Fruit fly (Drosophila melanogaster) whole organism, embryonic: ENCODE results near the gene CG7550.

Experiments
- ATbp ChIP-seq: fragments of 200-800 bp; sonication (Bioruptor generic); optimal IDR thresholded peaks from 2 replicates; lab custom pipeline; 2017; ENCODE audit warnings: missing biosample characterization, mild to moderate bottlenecking, missing genetic modification characterization, missing genetic modification reagents
- Awh ChIP-seq: fragments of 200-800 bp; sonication (Bioruptor generic); IDR thresholded peaks from 2 replicates; pipeline ENCODE4, ENCODE4 v1.3.6; 2022; ENCODE audit warnings: missing biosample characterization, missing genetic modification characterization
- Bdp1 ChIP-seq: fragments of 200-800 bp; sonication (Bioruptor generic); optimal IDR thresholded peaks from 3 replicates; lab custom pipeline; 2016; ENCODE audit warnings: missing biosample characterization, missing genetic modification characterization
- CG11247 ChIP-seq: fragments of 200-800 bp; sonication (Bioruptor generic); IDR thresholded peaks from 2 replicates; pipeline ENCODE4 v1.3.6; 2022; ENCODE audit warnings: missing biosample characterization, missing genetic modification characterization
- CG11560 ChIP-seq: fragments of 200-800 bp; sonication (Bioruptor generic); IDR thresholded peaks from 3 replicates; pipeline ENCODE4 v1.3.6; 2022; ENCODE audit warnings: missing biosample characterization, missing genetic modification characterization
- CG1233 ChIP-seq: fragments of 200-800 bp; sonication (Bioruptor generic); optimal IDR thresholded peaks from 4 replicates; lab custom pipeline; 2018; ENCODE audit warnings: missing biosample characterization, mild to moderate bottlenecking, missing genetic modification characterization
- CG13775 ChIP-seq: fragments of 200-800 bp; sonication (Bioruptor generic); optimal IDR thresholded peaks from 3 replicates; lab custom pipeline; 2017; ENCODE audit warnings: missing biosample characterization, mild to moderate bottlenecking, missing genetic modification characterization
- CG14965 ChIP-seq: fragments of 200-800 bp; sonication (Bioruptor generic); optimal IDR thresholded peaks from 2 replicates; lab custom pipeline; 2016; ENCODE audit warnings: missing biosample characterization, missing genetic modification characterization, borderline replicate concordance
- CG15514 ChIP-seq: fragments of 200-800 bp; sonication (Bioruptor generic); optimal IDR thresholded peaks from 3 replicates; lab custom pipeline; 2017; ENCODE audit warnings: missing biosample characterization, missing genetic modification characterization, mild to moderate bottlenecking, moderate library complexity, missing genetic modification reagents
- CG17612 ChIP-seq: fragments of 200-800 bp; sonication (Bioruptor generic); IDR thresholded peaks from 2 replicates; pipeline ENCODE4 v1.3.6; 2022; ENCODE audit warnings: missing biosample characterization, missing genetic modification characterization
- CG32532 ChIP-seq: fragments of 200-800 bp; sonication (Bioruptor generic); IDR thresholded peaks from 2 replicates; pipeline ENCODE4 v1.3.6; 2022; ENCODE audit warnings: missing biosample characterization, missing genetic modification characterization
- CG32772 ChIP-seq: fragments of 200-800 bp; sonication (Bioruptor generic); IDR thresholded peaks from 2 replicates; pipeline ENCODE4 v1.3.6; 2022; ENCODE audit warnings: missing biosample characterization, missing genetic modification characterization
- CG33557 ChIP-seq: fragments of 200-800 bp; sonication (Bioruptor generic); optimal IDR thresholded peaks from 2 replicates; lab custom pipeline; 2019; ENCODE audit warnings: missing biosample characterization, mild to moderate bottlenecking, missing genetic modification characterization, moderate library complexity
- CG42726 ChIP-seq: fragments of 200-800 bp; sonication (Bioruptor generic); IDR thresholded peaks from 2 replicates; pipeline ENCODE4 v1.3.6; 2022; ENCODE audit warnings: missing biosample characterization, missing genetic modification characterization; ENCODE audit not compliant: partially characterized antibody
- CG4730 ChIP-seq: fragments of 200-800 bp; sonication (Bioruptor generic); IDR thresholded peaks from 2 replicates; pipeline ENCODE4 v1.3.6; 2022; ENCODE audit warnings: missing biosample characterization, missing genetic modification characterization
- CG6175 ChIP-seq: fragments of 200-800 bp; sonication (Bioruptor generic); IDR thresholded peaks from 3 replicates; pipeline ENCODE4 v1.3.6; 2022; ENCODE audit warnings: missing biosample characterization, missing genetic modification characterization
- CG6654 ChIP-seq: fragments of 200-800 bp; sonication (Bioruptor generic); optimal IDR thresholded peaks from 2 replicates; lab custom pipeline; 2017; ENCODE audit warnings: missing biosample characterization, mild to moderate bottlenecking, missing genetic modification characterization
- CG7745 ChIP-seq: fragments of 200-800 bp; sonication (Bioruptor generic); optimal IDR thresholded peaks from 2 replicates; lab custom pipeline; 2018; ENCODE audit warnings: missing biosample characterization, mild to moderate bottlenecking, missing genetic modification characterization, moderate library complexity
- CG7963 ChIP-seq: fragments of 200-800 bp; sonication (Bioruptor generic); IDR thresholded peaks from 3 replicates; pipeline ENCODE4 v1.3.6; 2022; ENCODE audit warnings: missing biosample characterization, missing genetic modification characterization; ENCODE audit not compliant: partially characterized antibody
- CkIIα-i1 ChIP-seq: fragments of 200-800 bp; sonication (Bioruptor generic); IDR thresholded peaks from 2 replicates; pipeline ENCODE4 v1.3.6; 2022; ENCODE audit warnings: missing biosample characterization, missing genetic modification characterization
- D ChIP-seq, 2 experiments: fragments of 200-800 bp in 1 of 2; fragments of >200 bp in 1 of 2; sonication (Bioruptor generic) in 1 of 2; optimal IDR thresholded peaks; 2 replicates in 1 of 2; 3 replicates in 1 of 2; lab custom pipeline; 2017; ENCODE audit warnings: mild to moderate bottlenecking in 1 of 2, missing biosample characterization in 1 of 2, missing genetic modification characterization in 1 of 2, missing genetic modification reagents in 1 of 2
- H2.0 ChIP-seq: fragments of 200-800 bp; sonication (Bioruptor generic); IDR thresholded peaks from 2 replicates; pipeline ENCODE4 v1.3.6; 2022; ENCODE audit warnings: missing biosample characterization, missing genetic modification characterization
- HHEX ChIP-seq: fragments of 200-800 bp; sonication (Bioruptor generic); optimal IDR thresholded peaks from 3 replicates; lab custom pipeline; 2017; ENCODE audit warnings: missing biosample characterization, mild to moderate bottlenecking, missing genetic modification characterization, missing genetic modification reagents
- HmgZ ChIP-seq: fragments of 200-800 bp; sonication (Bioruptor generic); optimal IDR thresholded peaks from 2 replicates; lab custom pipeline; 2018; ENCODE audit warnings: missing biosample characterization, mild to moderate bottlenecking, missing genetic modification characterization
- Mad ChIP-seq: fragments of 200-800 bp; sonication (Bioruptor generic); optimal IDR thresholded peaks from 2 replicates; lab custom pipeline; 2016; ENCODE audit warnings: missing biosample characterization, missing genetic modification characterization
- Med ChIP-seq: fragments of 200-800 bp; sonication (Bioruptor generic); peaks from one replicate; lab custom pipeline; 2016; ENCODE audit warnings: missing biosample characterization, missing genetic modification characterization, mild to moderate bottlenecking, inconsistent platforms, moderate library complexity
- NC2α ChIP-seq: fragments of 200-800 bp; sonication (Bioruptor generic); optimal IDR thresholded peaks from 2 replicates; lab custom pipeline; 2016; ENCODE audit warnings: missing biosample characterization, missing genetic modification characterization
- Nf-YA ChIP-seq: fragments of 200-800 bp; sonication (Bioruptor generic); IDR thresholded peaks from 2 replicates; pipeline ENCODE4 v1.3.6; 2022; ENCODE audit warnings: missing biosample characterization, missing genetic modification characterization
- Oaz ChIP-seq: fragments of 200-800 bp; sonication (Bioruptor generic); IDR thresholded peaks from 2 replicates; pipeline ENCODE4 v1.3.6; 2022; ENCODE audit warnings: missing biosample characterization, missing genetic modification characterization
- PHDP ChIP-seq: fragments of 200-800 bp; sonication (Bioruptor generic); optimal IDR thresholded peaks from 3 replicates; lab custom pipeline; 2018; ENCODE audit warnings: missing biosample characterization, mild to moderate bottlenecking, missing genetic modification characterization, moderate library complexity
- Vsx1 ChIP-seq: fragments of 200-800 bp; sonication (Bioruptor generic); optimal IDR thresholded peaks from 2 replicates; lab custom pipeline; 2017; ENCODE audit warnings: missing biosample characterization, mild to moderate bottlenecking, missing genetic modification characterization, missing genetic modification reagents
- bowl ChIP-seq: fragments of 200-800 bp; sonication (Bioruptor generic); IDR thresholded peaks from 2 replicates; pipeline ENCODE4 v1.3.6; 2022; ENCODE audit warnings: missing biosample characterization, missing genetic modification characterization
- cg ChIP-seq: fragments of 200-800 bp; sonication (Bioruptor generic); optimal IDR thresholded peaks from 3 replicates; lab custom pipeline; 2019; ENCODE audit warnings: missing biosample characterization, mild to moderate bottlenecking, missing genetic modification characterization, moderate library complexity
- dimm ChIP-seq: fragments of 200-800 bp; sonication (Bioruptor generic); IDR thresholded peaks from 2 replicates; pipeline ENCODE4 v1.3.6; 2022; ENCODE audit warnings: missing biosample characterization, missing genetic modification characterization
- dmrt99B ChIP-seq: fragments of 200-800 bp; sonication (Bioruptor generic); optimal IDR thresholded peaks from 2 replicates; lab custom pipeline; 2018; ENCODE audit warnings: missing biosample characterization, mild to moderate bottlenecking, missing genetic modification characterization, moderate library complexity
- en ChIP-seq: fragments of 200-800 bp; sonication (Bioruptor generic); optimal IDR thresholded peaks from 2 replicates; lab custom pipeline; 2016; ENCODE audit warnings: missing biosample characterization, missing genetic modification characterization
- ewg ChIP-seq: fragments of 200-800 bp; sonication (Bioruptor generic); optimal IDR thresholded peaks from 3 replicates; lab custom pipeline; 2017; ENCODE audit warnings: mild to moderate bottlenecking, missing biosample characterization, missing genetic modification reagents, missing genetic modification characterization
- eyg ChIP-seq: fragments of 200-800 bp; sonication (Bioruptor generic); optimal IDR thresholded peaks from 3 replicates; lab custom pipeline; 2016; ENCODE audit warnings: missing biosample characterization, missing genetic modification characterization
- fd102C ChIP-seq: fragments of 200-800 bp; sonication (Bioruptor generic); optimal IDR thresholded peaks from 2 replicates; lab custom pipeline; 2018; ENCODE audit warnings: missing biosample characterization, mild to moderate bottlenecking, missing genetic modification characterization, moderate library complexity
- fd96Cb ChIP-seq: fragments of 200-800 bp; sonication (Bioruptor generic); optimal IDR thresholded peaks from 2 replicates; lab custom pipeline; 2018; ENCODE audit warnings: missing biosample characterization, mild to moderate bottlenecking, missing genetic modification characterization, moderate library complexity
- grau ChIP-seq: fragments of 200-800 bp; optimal IDR thresholded peaks from 3 replicates; lab custom pipeline; 2019; ENCODE audit warnings: missing biosample characterization, mild to moderate bottlenecking, missing genetic modification characterization, moderate library complexity
- lola ChIP-seq, 3 experiments: fragments of >200 bp in 2 of 3; fragments of 200-800 bp in 1 of 3; sonication (Bioruptor generic) in 1 of 3; optimal IDR thresholded peaks; 2 replicates each; lab custom pipeline; 2017 to 2019; ENCODE audit warnings: missing biosample characterization in 3 of 3, missing genetic modification characterization in 3 of 3, mild to moderate bottlenecking in 1 of 3, moderate library complexity in 1 of 3
- org-1 ChIP-seq: fragments of 200-800 bp; sonication (Bioruptor generic); optimal IDR thresholded peaks from 2 replicates; lab custom pipeline; 2017; ENCODE audit warnings: missing biosample characterization, missing genetic modification characterization
- tap ChIP-seq: fragments of 200-800 bp; optimal IDR thresholded peaks from 3 replicates; lab custom pipeline; 2019; ENCODE audit warnings: missing biosample characterization, mild to moderate bottlenecking, missing genetic modification characterization, moderate library complexity
- trem ChIP-seq: fragments of 200-800 bp; optimal IDR thresholded peaks from 3 replicates; lab custom pipeline; 2019; ENCODE audit warnings: missing biosample characterization, mild to moderate bottlenecking, missing genetic modification characterization, moderate library complexity
- ttk ChIP-seq: fragments of 200-800 bp; sonication (Bioruptor generic); IDR thresholded peaks from 2 replicates; pipeline ENCODE4 v2.1.2; 2022; ENCODE audit warnings: missing biosample characterization, missing genetic modification characterization
- twi ChIP-seq: fragments of 200-800 bp; optimal IDR thresholded peaks from 2 replicates; lab custom pipeline; 2019; ENCODE audit warnings: missing biosample characterization, mild to moderate bottlenecking, missing genetic modification characterization, moderate library complexity
- unc-4 ChIP-seq: fragments of 200-800 bp; sonication (Bioruptor generic); IDR thresholded peaks from 2 replicates; pipeline ENCODE4 v1.3.6; 2022; ENCODE audit warnings: missing biosample characterization, missing genetic modification characterization; ENCODE audit not compliant: partially characterized antibody
- zen2 ChIP-seq: fragments of 200-800 bp; sonication (Bioruptor generic); IDR thresholded peaks from 3 replicates; pipeline ENCODE4 v1.3.6; 2022; ENCODE audit warnings: missing biosample characterization, missing genetic modification characterization; ENCODE audit not compliant: partially characterized antibody

The CG7550 gene

dm6 chr3L:8127712-8128210, 3.4 kb upstream of the CG7550 start, which contains the start of the genes Cds and Uba2 (continued):
- TF ChIP-seq trem (tag; lab: Kevin White, UChicago) (peak; percentile 85), NC2α (GFP tag; lab: Kevin White, UChicago) (no peak), ATbp (GFP tag; lab: Kevin White, UChicago) (peak; percentile 85), H2.0 (peak; percentile 86), dimm (GFP tag; lab: Robert Waterston, UW) (peak; percentile 63), eyg (peak; percentile 59), Nf-YA (GFP tag; lab: Robert Waterston, UW) (peak; percentile 69), CG42726 (GFP tag; lab: Robert Waterston, UW) (no peak), cg (GFP tag; lab: Kevin White, UChicago) (no peak), bowl (GFP tag; lab: Robert Waterston, UW) (no peak), CG17612 (GFP tag; lab: Robert Waterston, UW) (peak; percentile 82), CG6175 (GFP tag; lab: Robert Waterston, UW) (peak; percentile 77), Vsx1 (GFP tag; lab: Kevin White, UChicago) (peak; percentile 99), twi (tag; lab: Kevin White, UChicago) (peak; percentile 82), PHDP (tag; lab: Kevin White, UChicago) (peak; percentile 95), CG7963 (no peak), lola (GFP tag; optimal IDR thresholded peaks at IDR 0.05; lab: Kevin White, UChicago) (peak in 1 of 3 experiments; percentile 88), CG14965 (peak; percentile 3), CG33557 (GFP tag; lab: Kevin White, UChicago) (peak; percentile 84), CG32772 (GFP tag; lab: Robert Waterston, UW) (peak; percentile 89), Mad (GFP tag; lab: Kevin White, UChicago) (peak; percentile 83), Oaz (GFP tag; lab: Robert Waterston, UW) (peak; percentile 83), CG11560 (tag; lab: Robert Waterston, UW) (peak; percentile 84), CkIIα-i1 (GFP tag; lab: Robert Waterston, UW) (no peak), CG6654 (GFP tag; lab: Kevin White, UChicago) (peak; percentile 74), grau (tag; lab: Kevin White, UChicago) (peak; percentile 94), D (optimal IDR thresholded peaks at IDR 0.05; lab: Kevin White, UChicago) (no peak), D (GFP tag; optimal IDR thresholded peaks at IDR 0.05; lab: Kevin White, UChicago) (peak; percentile 76), dmrt99B (tag; lab: Kevin White, UChicago) (peak; percentile 87), CG7745 (tag; lab: Kevin White, UChicago) (no peak), HmgZ (tag; lab: Kevin White, UChicago) (peak; percentile 96), fd96Cb (tag; lab: Kevin White, UChicago) (peak; percentile 87), CG13775 (GFP tag; lab: Kevin White, UChicago) (peak; percentile 95), org-1 (GFP tag; lab: Kevin White, UChicago) (peak; percentile 79), HHEX (peak; percentile 93), unc-4 (0 out of 2 replicates have a peak, but pooled peaks have one; percentile 29), CG1233 (GFP tag; lab: Kevin White, UChicago) (peak; percentile 86), CG15514 (peak; percentile 94), CG32532 (peak; percentile 95), ewg (GFP tag; lab: Kevin White, UChicago) (peak; percentile 82), Awh (GFP tag; lab: Robert Waterston, UW) (peak; percentile 53; the same call in 1 of the 2 replicates), ttk (peak; percentile 87), fd102C (GFP tag; lab: Kevin White, UChicago) (peak; percentile 33), en (GFP tag; lab: Kevin White, UChicago) (no peak), zen2 (no peak), CG11247 (peak; percentile 92), tap (tag; lab: Kevin White, UChicago) (peak; percentile 89), Med (peak; percentile 97), Bdp1 (GFP tag; lab: Kevin White, UChicago) (peak; percentile 61), CG4730 (GFP tag; lab: Robert Waterston, UW) (peak; percentile 84)
